Fruit fly (Drosophila melanogaster): ENCODE data around the gene CG43373.

DNA sequence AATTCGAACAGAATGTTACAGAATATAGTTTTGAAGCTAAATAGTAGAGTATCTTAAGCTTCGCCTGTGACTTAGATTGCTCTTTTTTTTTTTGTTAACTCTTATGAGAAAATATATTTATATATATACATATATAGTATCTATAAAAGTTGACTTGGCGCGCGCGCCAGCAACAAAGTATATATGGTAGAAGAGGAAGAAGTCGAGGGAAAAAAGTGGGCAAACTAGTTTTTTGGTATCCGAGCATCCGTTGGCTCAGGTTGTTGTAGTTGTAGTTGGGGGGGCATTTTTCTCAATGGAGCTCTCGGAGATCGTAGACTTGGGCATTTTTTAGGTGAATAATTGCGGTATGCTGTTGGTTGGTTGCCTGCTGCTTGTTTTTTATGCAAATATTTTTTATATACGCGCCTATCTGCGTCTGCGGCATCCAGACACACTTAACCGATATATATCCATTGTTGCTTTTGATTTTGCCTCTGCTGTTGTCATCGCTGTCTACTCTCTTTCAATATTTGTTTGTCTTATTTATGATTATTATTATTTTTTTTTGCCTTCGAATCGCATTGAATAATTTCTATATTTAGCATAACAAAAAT, 64.5 kb downstream of the CG43373 start:
- TF ChIP-seq CG11617 (GFP tag; optimal IDR thresholded peaks at IDR 0.05) = no peak
- no peak for TF ChIP-seq pad (GFP tag; optimal IDR thresholded peaks at IDR 0.05)
- no peak for TF ChIP-seq CG14711 (tag; optimal IDR thresholded peaks at IDR 0.05)
- TF ChIP-seq CG33017 (tag; optimal IDR thresholded peaks at IDR 0.05) = no peak

All from whole organism, adult.